Worm (Caenorhabditis elegans) whole organism, L4 larva: ENCODE measurements around the gene K06A9.1.

Experiments used
- D1046.2 ChIP-seq: fragments of 200-800 bp; sonication (Bioruptor generic); IDR thresholded peaks from 2 replicates; pipeline ENCODE4 v1.3.6; 2022; ENCODE audit warnings: missing genetic modification characterization, missing compliant biosample characterization
- F10B5.3 ChIP-seq: sonication (generic microtip); optimal IDR thresholded peaks from 2 replicates; lab custom pipeline; 2016; ENCODE audit warnings: mild to moderate bottlenecking, missing genetic modification characterization, missing compliant biosample characterization
- F26F4.8 ChIP-seq: fragments of 200-800 bp; sonication (Bioruptor generic); conservative IDR thresholded peaks from 2 replicates; pipeline ENCODE4 v1.3.6; 2022; ENCODE audit warnings: missing genetic modification characterization, missing compliant biosample characterization
- F49E8.2 ChIP-seq: sonication (generic microtip); optimal IDR thresholded peaks from 2 replicates; lab custom pipeline; 2016; ENCODE audit warnings: missing compliant biosample characterization, mild to moderate bottlenecking, missing genetic modification characterization, borderline replicate concordance
- T26A8.4 ChIP-seq: fragments of 200-800 bp; sonication (Bioruptor generic); IDR thresholded peaks from 2 replicates; pipeline ENCODE4 v1.3.6; 2022; ENCODE audit warnings: missing genetic modification characterization, missing compliant biosample characterization
- Y105C5A.15 ChIP-seq: fragments of 200-800 bp; sonication (Bioruptor generic); IDR thresholded peaks from 2 replicates; pipeline ENCODE4 v1.3.6; 2022; ENCODE audit warnings: missing genetic modification characterization, missing compliant biosample characterization
- Y5F2A.4 ChIP-seq: fragments of 200-800 bp; sonication (Bioruptor generic); optimal IDR thresholded peaks from 2 replicates; lab custom pipeline; 2018; ENCODE audit warnings: mild to moderate bottlenecking, missing genetic modification characterization, missing compliant biosample characterization
- Y75B8A.6 ChIP-seq: fragments of 200-800 bp; sonication (Bioruptor generic); IDR thresholded peaks from 2 replicates; pipeline ENCODE4 v1.3.6; 2022; ENCODE audit warnings: missing genetic modification reagents, missing genetic modification characterization, missing compliant biosample characterization
- ZK337.2 ChIP-seq: fragments of 200-800 bp; sonication (Bioruptor generic); IDR thresholded peaks from 2 replicates; pipeline ENCODE4 v1.3.6; 2022; ENCODE audit warnings: missing genetic modification reagents, missing genetic modification characterization, missing compliant biosample characterization
- ZK546.5 ChIP-seq, 2 experiments: sonication (generic microtip); optimal IDR thresholded peaks; 2 replicates each; lab custom pipeline; 2017; ENCODE audit warnings: missing biosample characterization in 2 of 2, missing genetic modification characterization in 2 of 2
- aha-1 ChIP-seq: fragments of 150-350 bp; peaks from one replicate; lab custom pipeline; 2014; ENCODE audit warnings: missing biosample characterization, missing genetic modification characterization
- ceh-20 ChIP-seq: fragments of 200-800 bp; sonication (Bioruptor generic); IDR thresholded peaks from 2 replicates; pipeline ENCODE4 v1.3.6; 2022; ENCODE audit warnings: missing genetic modification reagents, missing genetic modification characterization, missing compliant biosample characterization
- ceh-28 ChIP-seq: fragments of 150-350 bp; optimal IDR thresholded peaks from 2 replicates; lab custom pipeline; 2014; ENCODE audit warnings: missing biosample characterization, missing genetic modification reagents, missing genetic modification characterization
- dve-1 ChIP-seq: sonication (generic microtip); optimal IDR thresholded peaks from 2 replicates; lab custom pipeline; 2017; ENCODE audit warnings: antibody characterized with exemption, mild to moderate bottlenecking, missing genetic modification characterization, missing compliant biosample characterization; ENCODE audit not compliant: insufficient read depth
- egl-43 ChIP-seq: fragments of 200-800 bp; sonication (Bioruptor generic); IDR thresholded peaks from 2 replicates; pipeline ENCODE4 v1.3.6; 2022; ENCODE audit warnings: missing genetic modification reagents, missing genetic modification characterization, missing compliant biosample characterization
- hlh-30 ChIP-seq: sonication (generic microtip); optimal IDR thresholded peaks from 2 replicates; lab custom pipeline; 2017; ENCODE audit warnings: antibody characterized with exemption, mild to moderate bottlenecking, missing genetic modification characterization, missing compliant biosample characterization; ENCODE audit not compliant: insufficient read depth
- hmg-1.1 ChIP-seq: fragments of 200-800 bp; sonication (Bioruptor generic); IDR thresholded peaks from 2 replicates; pipeline ENCODE4 v1.3.6; 2022; ENCODE audit warnings: missing genetic modification reagents, missing genetic modification characterization, missing compliant biosample characterization
- lim-7 ChIP-seq: fragments of 200-800 bp; sonication (Bioruptor generic); IDR thresholded peaks from 2 replicates; pipeline ENCODE4 v1.3.6; 2022; ENCODE audit warnings: missing genetic modification characterization, missing compliant biosample characterization
- lin-13 ChIP-seq: fragments of 150-350 bp; optimal IDR thresholded peaks from 2 replicates; lab custom pipeline; 2014; ENCODE audit warnings: missing biosample characterization, missing genetic modification reagents, missing genetic modification characterization
- lir-3 ChIP-seq: sonication (generic microtip); optimal IDR thresholded peaks from 2 replicates; lab custom pipeline; 2016; ENCODE audit warnings: mild to moderate bottlenecking, missing genetic modification characterization, missing compliant biosample characterization
- lsy-2 ChIP-seq, 2 experiments: fragments of 150-350 bp in 1 of 2; sonication (generic microtip) in 1 of 2; optimal IDR thresholded peaks; 2 replicates each; lab custom pipeline; 2014 to 2017; ENCODE audit warnings: missing biosample characterization in 2 of 2, missing genetic modification characterization in 2 of 2
- madf-9 ChIP-seq: fragments of 200-800 bp; sonication (Bioruptor generic); conservative IDR thresholded peaks from 2 replicates; pipeline ENCODE4 v1.3.6; 2022; ENCODE audit warnings: missing genetic modification reagents, missing genetic modification characterization, missing compliant biosample characterization
- mdl-1 ChIP-seq, 2 experiments: fragments of 150-350 bp in 1 of 2; sonication (generic microtip) in 1 of 2; optimal IDR thresholded peaks; 2 replicates each; lab custom pipeline; 2014 to 2017; ENCODE audit warnings: missing biosample characterization in 2 of 2, missing genetic modification characterization in 2 of 2
- mdt-29 ChIP-seq: fragments of 200-800 bp; sonication (Bioruptor generic); IDR thresholded peaks from 2 replicates; pipeline ENCODE4 v1.3.6; 2022; ENCODE audit warnings: missing genetic modification reagents, missing genetic modification characterization, missing compliant biosample characterization
- mep-1 ChIP-seq: fragments of 150-350 bp; sonication (generic microtip); optimal IDR thresholded peaks from 3 replicates; lab custom pipeline; 2014; ENCODE audit warnings: missing biosample characterization, missing genetic modification characterization
- mxl-3 ChIP-seq: fragments of 200-800 bp; sonication (Bioruptor generic); optimal IDR thresholded peaks from 2 replicates; lab custom pipeline; 2018; ENCODE audit warnings: mild to moderate bottlenecking, missing genetic modification characterization, missing compliant biosample characterization
- nhr-102 ChIP-seq: sonication (generic microtip); optimal IDR thresholded peaks from 2 replicates; lab custom pipeline; 2016; ENCODE audit warnings: mild to moderate bottlenecking, missing genetic modification characterization, moderate library complexity, missing compliant biosample characterization
- nhr-11 ChIP-seq: fragments of 150-350 bp; optimal IDR thresholded peaks from 2 replicates; lab custom pipeline; 2014; ENCODE audit warnings: missing biosample characterization, missing genetic modification characterization
- nhr-111 ChIP-seq: fragments of 200-800 bp; sonication (Bioruptor generic); optimal IDR thresholded peaks from 2 replicates; lab custom pipeline; 2018; ENCODE audit warnings: mild to moderate bottlenecking, missing genetic modification characterization, missing compliant biosample characterization
- nhr-237 ChIP-seq: sonication (generic microtip); optimal IDR thresholded peaks from 2 replicates; lab custom pipeline; 2017; ENCODE audit warnings: missing biosample characterization, missing genetic modification characterization
- nhr-28 ChIP-seq: fragments of 150-350 bp; optimal IDR thresholded peaks from 2 replicates; lab custom pipeline; 2014; ENCODE audit warnings: missing biosample characterization, missing genetic modification characterization
- nhr-41 ChIP-seq: fragments of 200-800 bp; sonication (Bioruptor generic); IDR thresholded peaks from 2 replicates; pipeline ENCODE4 v1.3.6; 2022; ENCODE audit warnings: missing genetic modification reagents, missing genetic modification characterization, missing compliant biosample characterization
- nhr-48 ChIP-seq: sonication (generic microtip); optimal IDR thresholded peaks from 2 replicates; lab custom pipeline; 2016; ENCODE audit warnings: mild to moderate bottlenecking, missing genetic modification characterization, missing compliant biosample characterization
- php-3 ChIP-seq: fragments of 200-800 bp; sonication (Bioruptor generic); IDR thresholded peaks from 2 replicates; pipeline ENCODE4 v1.3.6; 2022; ENCODE audit warnings: missing genetic modification reagents, missing genetic modification characterization, missing compliant biosample characterization
- pqm-1 ChIP-seq: sonication (generic microtip); optimal IDR thresholded peaks from 2 replicates; lab custom pipeline; 2017; ENCODE audit warnings: missing biosample characterization, missing genetic modification characterization
- rbr-2 ChIP-seq: sonication (generic microtip); optimal IDR thresholded peaks from 2 replicates; lab custom pipeline; 2016; ENCODE audit warnings: missing genotype, missing genetic modification characterization, missing compliant biosample characterization
- saeg-2 ChIP-seq: fragments of 200-800 bp; sonication (Bioruptor generic); IDR thresholded peaks from 2 replicates; pipeline ENCODE4 v1.3.6; 2022; ENCODE audit warnings: missing genetic modification reagents, missing genetic modification characterization, missing compliant biosample characterization
- sdz-12 ChIP-seq: fragments of 200-800 bp; sonication (Bioruptor generic); optimal IDR thresholded peaks from 2 replicates; lab custom pipeline; 2018; ENCODE audit warnings: mild to moderate bottlenecking, missing genetic modification characterization, missing compliant biosample characterization
- set-16 ChIP-seq: fragments of 200-800 bp; sonication (Bioruptor generic); IDR thresholded peaks from 2 replicates; pipeline ENCODE4 v1.3.6; 2022; ENCODE audit warnings: missing genetic modification reagents, missing genetic modification characterization, missing compliant biosample characterization
- snpc-1.2 ChIP-seq: fragments of 200-800 bp; sonication (Bioruptor generic); IDR thresholded peaks from 2 replicates; pipeline ENCODE4 v1.3.6; 2022; ENCODE audit warnings: missing genetic modification reagents, missing genetic modification characterization, missing compliant biosample characterization
- snpc-4 ChIP-seq: fragments of 150-350 bp; optimal IDR thresholded peaks from 2 replicates; lab custom pipeline; 2014; ENCODE audit warnings: missing biosample characterization, missing genetic modification characterization
- spr-3 ChIP-seq: fragments of 200-800 bp; sonication (Bioruptor generic); optimal IDR thresholded peaks from 2 replicates; lab custom pipeline; 2018; ENCODE audit warnings: mild to moderate bottlenecking, missing genetic modification characterization, missing compliant biosample characterization
- tag-97 ChIP-seq: fragments of 200-800 bp; sonication (Bioruptor generic); IDR thresholded peaks from 2 replicates; pipeline ENCODE4 v1.3.6; 2022; ENCODE audit warnings: missing genetic modification characterization, missing compliant biosample characterization
- unc-130 ChIP-seq: sonication (generic microtip); optimal IDR thresholded peaks from 2 replicates; lab custom pipeline; 2016; ENCODE audit warnings: missing genetic modification reagents, missing genetic modification characterization, missing compliant biosample characterization
- unc-62 ChIP-seq, 3 experiments: fragments of 150-350 bp in 1 of 3; sonication (generic microtip); optimal IDR thresholded peaks in 2 of 3; peaks in 1 of 3; 1 replicate in 1 of 3; 2 replicates in 2 of 3; lab custom pipeline; 2014 to 2017; ENCODE audit warnings: missing biosample characterization in 3 of 3, missing genetic modification characterization in 3 of 3, missing genetic modification reagents in 3 of 3, missing genotype in 1 of 3
- ztf-11 ChIP-seq: fragments of 150-350 bp; optimal IDR thresholded peaks from 2 replicates; lab custom pipeline; 2014; ENCODE audit warnings: missing biosample characterization, missing genetic modification characterization

The K06A9.1 gene

ce11 chrX:1524559-1524958 lies 22.7 kb upstream of the K06A9.1 start (continued):
- no peak for TF ChIP-seq saeg-2 (GFP tag; lab: Robert Waterston, UW)
- TF ChIP-seq lir-3 (tag; lab: Kevin White, UChicago) = no peak
- no peak for TF ChIP-seq nhr-237 (tag; lab: Kevin White, UChicago)
- no peak for TF ChIP-seq snpc-1.2 (GFP tag; lab: Robert Waterston, UW)
- no peak for TF ChIP-seq nhr-11 (tag; lab: Kevin White, UChicago)
- TF ChIP-seq ceh-20 (GFP tag; lab: Robert Waterston, UW) = no peak
- no peak for TF ChIP-seq lin-13 (GFP tag; lab: Kevin White, UChicago)
- peak in 1 of 2 experiments; percentile 63 for TF ChIP-seq mdl-1 (tag; optimal IDR thresholded peaks at IDR 0.05; lab: Kevin White, UChicago)
- no peak for TF ChIP-seq F26F4.8 (GFP tag; lab: Robert Waterston, UW)
- TF ChIP-seq nhr-111 (GFP tag; lab: Kevin White, UChicago) = no peak
- TF ChIP-seq sdz-12 = no peak
- no peak for TF ChIP-seq mdt-29 (GFP tag; lab: Robert Waterston, UW)
- no peak for TF ChIP-seq nhr-48 (tag; lab: Kevin White, UChicago)
- TF ChIP-seq set-16 (GFP tag; lab: Robert Waterston, UW) = peak; percentile 53
- no peak for TF ChIP-seq nhr-41 (GFP tag; lab: Robert Waterston, UW)
- peak; percentile 60 for TF ChIP-seq hmg-1.1
- TF ChIP-seq Y75B8A.6 (GFP tag; lab: Robert Waterston, UW) = no peak
- no peak for TF ChIP-seq ZK546.5 (tag; optimal IDR thresholded peaks at IDR 0.05; lab: Kevin White, UChicago)
- TF ChIP-seq Y5F2A.4 = no peak
- TF ChIP-seq lsy-2 (tag; optimal IDR thresholded peaks at IDR 0.05; lab: Kevin White, UChicago) = peak in 1 of 2 experiments; percentile 62
- TF ChIP-seq dve-1 (tag; lab: Kevin White, UChicago) = peak; percentile 40
- TF ChIP-seq unc-130 (GFP tag; lab: Kevin White, UChicago) = no peak
- TF ChIP-seq Y105C5A.15 (GFP tag; lab: Robert Waterston, UW) = no peak
- no peak for TF ChIP-seq spr-3 (GFP tag; lab: Kevin White, UChicago)

ce11 chrX:1525511-1526172 lies 21.7 kb upstream of the K06A9.1 start:
- TF ChIP-seq Y5F2A.4 (no peak), nhr-28 (tag; lab: Kevin White, UChicago) (peak; percentile 51), hlh-30 (tag; lab: Kevin White, UChicago) (peak; percentile 78), F49E8.2 (no peak), lim-7 (GFP tag; lab: Robert Waterston, UW) (no peak), ceh-28 (tag; lab: Kevin White, UChicago) (peak; percentile 48), pqm-1 (tag; lab: Kevin White, UChicago) (peak; percentile 2), unc-62 (GFP tag; optimal IDR thresholded peaks at IDR 0.05 in 1 of 2; lab: Kevin White, UChicago) (peak in 1 of 2 experiments; percentile 86), unc-62 (tag; optimal IDR thresholded peaks at IDR 0.05; lab: Kevin White, UChicago) (no peak)

- TF ChIP-seq Y75B8A.6 (GFP tag; lab: Robert Waterston, UW) (no peak), D1046.2 (no peak), snpc-4 (no peak), mxl-3 (peak; percentile 6), ceh-20 (GFP tag; lab: Robert Waterston, UW) (no peak), php-3 (GFP tag; lab: Robert Waterston, UW) (0 out of 2 replicates have a peak, but pooled peaks have one; percentile 10), nhr-102 (tag; lab: Kevin White, UChicago) (no peak), rbr-2 (tag; lab: Kevin White, UChicago) (no peak), ZK337.2 (GFP tag; lab: Robert Waterston, UW) (no peak), F10B5.3 (tag; lab: Kevin White, UChicago) (no peak), egl-43 (GFP tag; lab: Robert Waterston, UW) (no peak), aha-1 (tag; lab: Kevin White, UChicago) (no peak), mep-1 (tag; lab: Kevin White, UChicago) (peak; percentile 7), sdz-12 (no peak), tag-97 (GFP tag; lab: Robert Waterston, UW) (no peak), ztf-11 (tag; lab: Kevin White, UChicago) (no peak), hlh-30 (tag; lab: Kevin White, UChicago) (peak; percentile 75), pqm-1 (tag; lab: Kevin White, UChicago) (no peak), hmg-1.1 (0 out of 2 replicates have a peak, but pooled peaks have one; percentile 22), T26A8.4 (GFP tag; lab: Robert Waterston, UW) (no peak), mdl-1 (tag; optimal IDR thresholded peaks at IDR 0.05; lab: Kevin White, UChicago) (peak in 1 of 2 experiments; percentile 35), mdt-29 (GFP tag; lab: Robert Waterston, UW) (no peak), lsy-2 (tag; optimal IDR thresholded peaks at IDR 0.05; lab: Kevin White, UChicago) (peak in 1 of 2 experiments; percentile 7), madf-9 (GFP tag; lab: Robert Waterston, UW) (no peak)
Measured at ce11 chrX:1527338-1527737, 20.0 kb upstream of the K06A9.1 start.
